Worm (Caenorhabditis elegans) whole organism, midembryonic: Measurements from ENCODE around the gene C47E8.3.

Experiments used
- T22C8.4 ChIP-seq: fragments of 200-800 bp; sonication (Bioruptor generic); IDR thresholded peaks from 2 replicates; pipeline ENCODE4 v1.3.6; 2022; ENCODE audit warnings: missing genetic modification characterization, missing compliant biosample characterization
- cog-1 ChIP-seq: sonication (generic microtip); optimal IDR thresholded peaks from 2 replicates; lab custom pipeline; 2016; ENCODE audit warnings: missing genetic modification characterization, missing compliant biosample characterization
- flt-1 ChIP-seq: fragments of 200-800 bp; sonication (Bioruptor generic); IDR thresholded peaks from 2 replicates; pipeline ENCODE4 v1.3.6; 2022; ENCODE audit warnings: missing genetic modification characterization, missing compliant biosample characterization
- klf-2 ChIP-seq: fragments of 200-800 bp; sonication (Bioruptor generic); conservative IDR thresholded peaks from 2 replicates; pipeline ENCODE4 v1.3.6; 2022; ENCODE audit warnings: missing genetic modification reagents, missing genetic modification characterization, missing compliant biosample characterization
- med-1 ChIP-seq: sonication (generic microtip); optimal IDR thresholded peaks from 2 replicates; lab custom pipeline; 2017; ENCODE audit warnings: missing genetic modification characterization, mild to moderate bottlenecking, missing compliant biosample characterization, antibody characterized with exemption, missing genetic modification reagents; ENCODE audit not compliant: insufficient read depth
- ref-1 ChIP-seq: fragments of 200-800 bp; sonication (Bioruptor generic); conservative IDR thresholded peaks from 2 replicates; pipeline ENCODE4 v1.3.6; 2022; ENCODE audit warnings: missing genetic modification reagents, missing genetic modification characterization, missing compliant biosample characterization
- tab-1 ChIP-seq: fragments of 200-800 bp; sonication (Bioruptor generic); IDR thresholded peaks from 2 replicates; pipeline ENCODE4 v1.3.6; 2022; ENCODE audit warnings: missing genetic modification characterization, missing compliant biosample characterization
- ztf-23 ChIP-seq: fragments of 200-800 bp; sonication (Bioruptor generic); IDR thresholded peaks from 2 replicates; pipeline ENCODE4 v1.3.6; 2022; ENCODE audit warnings: missing genetic modification reagents, missing genetic modification characterization, missing compliant biosample characterization
- ztf-29 ChIP-seq: fragments of 200-800 bp; sonication (Bioruptor generic); IDR thresholded peaks from 2 replicates; pipeline ENCODE4 v1.3.6; 2022; ENCODE audit warnings: missing genetic modification reagents, missing genetic modification characterization, missing compliant biosample characterization

C47E8.3 gene

DNA sequence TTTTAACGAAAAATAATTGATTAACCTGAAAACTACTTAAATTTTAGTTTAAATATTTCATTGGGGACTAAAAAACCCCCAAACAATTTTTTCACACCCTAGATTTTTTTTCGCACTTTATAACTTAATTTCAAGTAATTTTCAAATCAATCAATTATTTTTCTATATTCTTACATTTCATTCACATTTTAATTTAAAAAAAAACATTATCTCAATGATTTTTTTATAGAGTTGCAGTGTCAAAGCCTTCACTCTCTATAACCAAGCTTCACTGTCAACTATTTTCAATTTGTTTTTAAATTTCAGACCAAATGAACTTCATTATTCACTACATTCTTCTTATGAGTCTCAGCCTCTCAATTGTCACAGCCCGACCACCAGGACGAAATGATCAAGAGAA is 46.5 kb downstream of the C47E8.3 start, which contains the start of gene Y50E8A.1:
Gene Y50E8A.1, plus strand, starts transcription at position 301 of the 400 bp plus-strand sequence.
- no peak for TF ChIP-seq ztf-23 (GFP tag; lab: Robert Waterston, UW)

DNA sequence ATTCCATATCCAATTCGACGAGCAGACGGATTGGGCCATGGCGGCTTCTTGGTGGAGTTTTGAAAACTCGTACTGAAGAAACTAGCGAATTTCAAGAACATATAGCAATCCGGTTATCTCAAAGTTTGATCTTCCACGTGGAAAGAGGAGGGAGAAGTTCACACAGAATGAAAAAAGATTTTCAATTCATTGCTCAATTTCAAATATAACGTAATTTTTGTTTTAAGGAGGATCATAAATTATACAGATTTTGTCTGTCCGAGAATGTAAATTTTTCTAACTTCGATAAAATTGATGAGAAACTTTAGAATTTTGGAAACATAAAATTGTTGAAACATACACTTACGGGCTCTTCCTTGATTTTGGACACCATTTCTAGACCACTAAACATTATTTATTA is 48.6 kb downstream of the C47E8.3 start, which contains the start of gene Y50E8A.2:
Gene Y50E8A.2, minus strand, starts transcription at position 101 of the 400 bp plus-strand sequence.
- TF ChIP-seq flt-1 (GFP tag; lab: Robert Waterston, UW) (no peak), cog-1 (tag; lab: Kevin White, UChicago) (no peak), ref-1 (GFP tag; lab: Robert Waterston, UW) (no peak), ztf-23 (GFP tag; lab: Robert Waterston, UW) (no peak), ztf-29 (GFP tag; lab: Robert Waterston, UW) (no peak), klf-2 (GFP tag; lab: Robert Waterston, UW) (no peak)

DNA sequence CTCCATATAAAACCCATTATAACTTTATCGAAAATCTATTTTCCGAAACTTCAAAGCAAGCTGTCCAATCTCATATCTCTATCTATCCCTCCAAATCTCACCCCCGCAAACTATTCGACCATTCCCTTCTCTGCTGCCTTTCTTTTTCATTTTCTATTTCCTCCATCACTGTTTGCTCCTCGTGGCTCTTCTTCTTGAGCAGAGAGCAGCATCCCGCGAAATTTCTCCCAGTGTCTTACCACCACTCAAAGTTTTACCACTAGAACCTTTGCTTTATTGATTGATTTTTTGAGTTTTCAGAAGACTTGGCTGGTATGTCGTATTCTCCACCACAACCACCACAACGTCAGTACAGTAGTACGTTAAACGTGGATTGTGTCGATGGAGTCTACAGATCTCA is 49.2 kb downstream of the C47E8.3 start, which contains the start of gene oig-3:
Gene oig-3, plus strand, starts transcription at position 301 of the 400 bp plus-strand sequence.
- no peak for TF ChIP-seq ztf-23 (GFP tag; lab: Robert Waterston, UW)
- TF ChIP-seq med-1 (GFP tag; lab: Kevin White, UChicago), result no peak
- TF ChIP-seq ref-1 (GFP tag; lab: Robert Waterston, UW), result no peak
- TF ChIP-seq T22C8.4 (GFP tag; lab: Robert Waterston, UW), result no peak
- no peak for TF ChIP-seq klf-2 (GFP tag; lab: Robert Waterston, UW)
- no peak for TF ChIP-seq tab-1
- TF ChIP-seq cog-1 (tag; lab: Kevin White, UChicago), result no peak
- TF ChIP-seq ztf-29 (GFP tag; lab: Robert Waterston, UW), result no peak
- TF ChIP-seq flt-1 (GFP tag; lab: Robert Waterston, UW), result no peak
